Fruit fly (Drosophila melanogaster) whole organism, embryonic: Measurements from ENCODE around the gene mRpS11.

Experiments
- Bdp1 ChIP-seq: fragments of 200-800 bp; sonication (Bioruptor generic); optimal IDR thresholded peaks from 3 replicates; lab custom pipeline; 2016; ENCODE audit warnings: missing biosample characterization, missing genetic modification characterization
- BtbVII ChIP-seq: fragments of 200-800 bp; sonication (Bioruptor generic); optimal IDR thresholded peaks from 3 replicates; lab custom pipeline; 2017; ENCODE audit warnings: missing biosample characterization, mild to moderate bottlenecking, missing genetic modification characterization
- CG10147 ChIP-seq: fragments of 200-800 bp; sonication (Bioruptor generic); optimal IDR thresholded peaks from 2 replicates; lab custom pipeline; 2019; ENCODE audit warnings: missing biosample characterization, mild to moderate bottlenecking, missing genetic modification characterization, moderate library complexity
- CG1024 ChIP-seq: fragments of 200-800 bp; sonication (Bioruptor generic); IDR thresholded peaks from 2 replicates; pipeline ENCODE4 v1.3.6; 2022; ENCODE audit warnings: missing biosample characterization, missing genetic modification characterization
- CG10274 ChIP-seq: fragments of 200-800 bp; sonication (Bioruptor generic); optimal IDR thresholded peaks from 3 replicates; lab custom pipeline; 2017; ENCODE audit warnings: missing biosample characterization, mild to moderate bottlenecking, missing genetic modification characterization
- CG10565 ChIP-seq: fragments of 200-800 bp; sonication (Bioruptor generic); optimal IDR thresholded peaks from 3 replicates; lab custom pipeline; 2016; ENCODE audit warnings: missing biosample characterization, mild to moderate bottlenecking, missing genetic modification characterization
- CG11695 ChIP-seq: fragments of 200-800 bp; sonication (Bioruptor generic); IDR thresholded peaks from 3 replicates; pipeline ENCODE4 v1.3.6; 2022; ENCODE audit warnings: missing biosample characterization, missing genetic modification characterization
- CG12104 ChIP-seq: fragments of 200-800 bp; sonication (Bioruptor generic); optimal IDR thresholded peaks from 3 replicates; lab custom pipeline; 2016; ENCODE audit warnings: missing biosample characterization, missing genetic modification characterization
- CG14014 ChIP-seq: fragments of 200-800 bp; sonication (Bioruptor generic); IDR thresholded peaks from 2 replicates; pipeline ENCODE4 v1.3.6; 2022; ENCODE audit warnings: missing biosample characterization, missing genetic modification characterization
- CG15696 ChIP-seq: fragments of 200-800 bp; sonication (Bioruptor generic); optimal IDR thresholded peaks from 2 replicates; lab custom pipeline; 2019; ENCODE audit warnings: missing biosample characterization, mild to moderate bottlenecking, missing genetic modification characterization, moderate library complexity
- CG17912 ChIP-seq: fragments of 200-800 bp; sonication (Bioruptor generic); optimal IDR thresholded peaks from 2 replicates; lab custom pipeline; 2018; ENCODE audit warnings: missing biosample characterization, mild to moderate bottlenecking, missing genetic modification characterization
- CG2120 ChIP-seq: fragments of 200-800 bp; sonication (Bioruptor generic); optimal IDR thresholded peaks from 3 replicates; lab custom pipeline; 2016; ENCODE audit warnings: missing biosample characterization, missing genetic modification characterization
- CG30020 ChIP-seq: fragments of 200-800 bp; optimal IDR thresholded peaks from 2 replicates; lab custom pipeline; 2019; ENCODE audit warnings: missing biosample characterization, mild to moderate bottlenecking, missing genetic modification characterization, moderate library complexity
- CG3065 ChIP-seq: fragments of 200-800 bp; sonication (Bioruptor generic); optimal IDR thresholded peaks from 2 replicates; lab custom pipeline; 2016; ENCODE audit warnings: missing biosample characterization, missing genetic modification characterization
- CG34224 ChIP-seq: fragments of 200-800 bp; sonication (Bioruptor generic); IDR thresholded peaks from 3 replicates; pipeline ENCODE4 v1.3.6; 2022; ENCODE audit warnings: missing biosample characterization, missing genetic modification characterization; ENCODE audit not compliant: partially characterized antibody
- CG3726 ChIP-seq: fragments of 200-800 bp; sonication (Bioruptor generic); IDR thresholded peaks from 3 replicates; pipeline ENCODE4, ENCODE4 v1.3.6; 2022; ENCODE audit warnings: missing biosample characterization, missing genetic modification characterization
- CG6689 ChIP-seq: fragments of 200-800 bp; sonication (Bioruptor generic); IDR thresholded peaks from 2 replicates; pipeline ENCODE4 v1.3.6; 2022; ENCODE audit warnings: missing biosample characterization, missing genetic modification characterization
- CG6765 ChIP-seq: fragments of 200-800 bp; sonication (Bioruptor generic); optimal IDR thresholded peaks from 3 replicates; lab custom pipeline; 2017; ENCODE audit warnings: missing biosample characterization, mild to moderate bottlenecking, missing genetic modification characterization
- CG7839 ChIP-seq: fragments of 200-800 bp; sonication (Bioruptor generic); optimal IDR thresholded peaks from 3 replicates; lab custom pipeline; 2018; ENCODE audit warnings: missing biosample characterization, mild to moderate bottlenecking, missing genetic modification characterization, moderate library complexity
- CG8924 ChIP-seq: fragments of 200-800 bp; optimal IDR thresholded peaks from 3 replicates; lab custom pipeline; 2019; ENCODE audit warnings: missing biosample characterization, mild to moderate bottlenecking, missing genetic modification characterization, moderate library complexity
- CG9817 ChIP-seq: fragments of 200-800 bp; sonication (Bioruptor generic); optimal IDR thresholded peaks from 2 replicates; lab custom pipeline; 2018; ENCODE audit warnings: missing biosample characterization, mild to moderate bottlenecking, missing genetic modification characterization, moderate library complexity
- CoRest ChIP-seq: fragments of 200-800 bp; sonication (Bioruptor generic); optimal IDR thresholded peaks from 3 replicates; lab custom pipeline; 2018; ENCODE audit warnings: missing biosample characterization, mild to moderate bottlenecking, missing genetic modification characterization, moderate library complexity
- Deaf1 ChIP-seq: fragments of 200-800 bp; optimal IDR thresholded peaks from 3 replicates; lab custom pipeline; 2019; ENCODE audit warnings: missing biosample characterization, mild to moderate bottlenecking, missing genetic modification characterization, moderate library complexity
- Dip3 ChIP-seq: fragments of 200-800 bp; sonication (Bioruptor generic); optimal IDR thresholded peaks from 3 replicates; lab custom pipeline; 2016; ENCODE audit warnings: missing biosample characterization, missing genetic modification characterization
- H2.0 ChIP-seq: fragments of 200-800 bp; sonication (Bioruptor generic); IDR thresholded peaks from 2 replicates; pipeline ENCODE4 v1.3.6; 2022; ENCODE audit warnings: missing biosample characterization, missing genetic modification characterization
- HmgD ChIP-seq: fragments of 200-800 bp; sonication (Bioruptor generic); optimal IDR thresholded peaks from 3 replicates; lab custom pipeline; 2016; ENCODE audit warnings: missing biosample characterization, missing genetic modification characterization
- Hr78 ChIP-seq, 2 experiments: fragments of 200-800 bp in 1 of 2; fragments of >200 bp in 1 of 2; sonication (Bioruptor generic) in 1 of 2; optimal IDR thresholded peaks; 2 replicates each; lab custom pipeline; 2017 to 2019; ENCODE audit warnings: missing biosample characterization in 2 of 2, missing genetic modification characterization in 2 of 2, mild to moderate bottlenecking in 1 of 2, moderate library complexity in 1 of 2
- Hsf ChIP-seq: fragments of 200-800 bp; sonication (Bioruptor generic); optimal IDR thresholded peaks from 3 replicates; lab custom pipeline; 2016; ENCODE audit warnings: missing biosample characterization, missing genetic modification characterization
- Pdp1 ChIP-seq, 2 experiments: fragments of 200-800 bp; sonication (Bioruptor generic); optimal IDR thresholded peaks; 3 replicates each; lab custom pipeline; 2016; ENCODE audit warnings: missing biosample characterization in 2 of 2, missing genetic modification characterization in 2 of 2, mild to moderate bottlenecking in 1 of 2, moderate library complexity in 1 of 2
- Side ChIP-seq: fragments of 200-800 bp; sonication (Bioruptor generic); optimal IDR thresholded peaks from 2 replicates; lab custom pipeline; 2016; ENCODE audit warnings: missing biosample characterization, missing genetic modification characterization
- Trl ChIP-seq, 3 experiments: fragments of >200 bp in 2 of 3; fragments of 200-800 bp in 1 of 3; sonication (Bioruptor generic) in 1 of 3; optimal IDR thresholded peaks; 2 replicates in 1 of 3; 3 replicates in 2 of 3; lab custom pipeline; 2016 to 2017; ENCODE audit warnings: missing biosample characterization in 1 of 3, missing genetic modification characterization in 1 of 3
- Vsx1 ChIP-seq: fragments of 200-800 bp; sonication (Bioruptor generic); optimal IDR thresholded peaks from 2 replicates; lab custom pipeline; 2017; ENCODE audit warnings: missing biosample characterization, mild to moderate bottlenecking, missing genetic modification characterization, missing genetic modification reagents
- cad ChIP-seq: fragments of >200 bp; optimal IDR thresholded peaks from 2 replicates; lab custom pipeline; 2017; ENCODE audit warnings: missing biosample characterization, missing genetic modification characterization
- cato ChIP-seq: fragments of 200-800 bp; sonication (Bioruptor generic); optimal IDR thresholded peaks from 2 replicates; lab custom pipeline; 2016; ENCODE audit warnings: missing biosample characterization, missing genetic modification characterization, borderline replicate concordance
- chif ChIP-seq, 2 experiments: fragments of 200-800 bp; sonication (Bioruptor generic); optimal IDR thresholded peaks; 3 replicates each; lab custom pipeline; 2016; ENCODE audit warnings: missing biosample characterization in 2 of 2, missing genetic modification characterization in 2 of 2
- crol ChIP-seq: fragments of 200-800 bp; sonication (Bioruptor generic); IDR thresholded peaks from 2 replicates; pipeline ENCODE4 v1.3.6; 2022; ENCODE audit warnings: missing biosample characterization, missing genetic modification characterization
- dmrt11E ChIP-seq: fragments of 200-800 bp; sonication (Bioruptor generic); optimal IDR thresholded peaks from 3 replicates; lab custom pipeline; 2018; ENCODE audit warnings: missing biosample characterization, mild to moderate bottlenecking, missing genetic modification characterization, moderate library complexity
- emc ChIP-seq: fragments of 200-800 bp; sonication (Bioruptor generic); optimal IDR thresholded peaks from 2 replicates; lab custom pipeline; 2016; ENCODE audit warnings: missing biosample characterization, missing genetic modification characterization
- esg ChIP-seq: fragments of 200-800 bp; sonication (Bioruptor generic); conservative IDR thresholded peaks from 2 replicates; pipeline ENCODE4 v1.3.6; 2022; ENCODE audit warnings: missing biosample characterization, missing genetic modification characterization
- fu2 ChIP-seq: fragments of 200-800 bp; sonication (Bioruptor generic); optimal IDR thresholded peaks from 2 replicates; lab custom pipeline; 2016; ENCODE audit warnings: missing biosample characterization, missing genetic modification characterization
- ind ChIP-seq: fragments of 200-800 bp; sonication (Bioruptor generic); optimal IDR thresholded peaks from 3 replicates; lab custom pipeline; 2016; ENCODE audit warnings: missing biosample characterization, missing genetic modification characterization
- lmd ChIP-seq: fragments of 200-800 bp; sonication (Bioruptor generic); IDR thresholded peaks from 2 replicates; pipeline ENCODE4 v1.3.6; 2022; ENCODE audit warnings: missing biosample characterization, missing genetic modification characterization
- mam ChIP-seq: fragments of 200-800 bp; sonication (Bioruptor generic); optimal IDR thresholded peaks from 3 replicates; lab custom pipeline; 2016; ENCODE audit warnings: missing biosample characterization, missing genetic modification characterization
- nmo ChIP-seq: fragments of 200-800 bp; sonication (Bioruptor generic); optimal IDR thresholded peaks from 2 replicates; lab custom pipeline; 2018; ENCODE audit warnings: missing biosample characterization, mild to moderate bottlenecking, missing genetic modification characterization, moderate library complexity
- p53 ChIP-seq: fragments of 200-800 bp; sonication (Bioruptor generic); optimal IDR thresholded peaks from 2 replicates; lab custom pipeline; 2016; ENCODE audit warnings: missing biosample characterization, missing genetic modification characterization
- phol ChIP-seq: fragments of 200-800 bp; sonication (Bioruptor generic); optimal IDR thresholded peaks from 3 replicates; lab custom pipeline; 2018; ENCODE audit warnings: missing biosample characterization, mild to moderate bottlenecking, missing genetic modification characterization, moderate library complexity
- pum ChIP-seq: fragments of 200-800 bp; sonication (Bioruptor generic); optimal IDR thresholded peaks from 2 replicates; lab custom pipeline; 2016; ENCODE audit warnings: missing biosample characterization, missing genetic modification characterization
- sug ChIP-seq: fragments of 200-800 bp; optimal IDR thresholded peaks from 2 replicates; lab custom pipeline; 2019; ENCODE audit warnings: missing biosample characterization, mild to moderate bottlenecking, missing genetic modification characterization, moderate library complexity
- wek ChIP-seq: fragments of 200-800 bp; sonication (Bioruptor generic); optimal IDR thresholded peaks from 3 replicates; lab custom pipeline; 2018; ENCODE audit warnings: missing biosample characterization, mild to moderate bottlenecking, missing genetic modification characterization, moderate library complexity

mRpS11 gene

DNA sequence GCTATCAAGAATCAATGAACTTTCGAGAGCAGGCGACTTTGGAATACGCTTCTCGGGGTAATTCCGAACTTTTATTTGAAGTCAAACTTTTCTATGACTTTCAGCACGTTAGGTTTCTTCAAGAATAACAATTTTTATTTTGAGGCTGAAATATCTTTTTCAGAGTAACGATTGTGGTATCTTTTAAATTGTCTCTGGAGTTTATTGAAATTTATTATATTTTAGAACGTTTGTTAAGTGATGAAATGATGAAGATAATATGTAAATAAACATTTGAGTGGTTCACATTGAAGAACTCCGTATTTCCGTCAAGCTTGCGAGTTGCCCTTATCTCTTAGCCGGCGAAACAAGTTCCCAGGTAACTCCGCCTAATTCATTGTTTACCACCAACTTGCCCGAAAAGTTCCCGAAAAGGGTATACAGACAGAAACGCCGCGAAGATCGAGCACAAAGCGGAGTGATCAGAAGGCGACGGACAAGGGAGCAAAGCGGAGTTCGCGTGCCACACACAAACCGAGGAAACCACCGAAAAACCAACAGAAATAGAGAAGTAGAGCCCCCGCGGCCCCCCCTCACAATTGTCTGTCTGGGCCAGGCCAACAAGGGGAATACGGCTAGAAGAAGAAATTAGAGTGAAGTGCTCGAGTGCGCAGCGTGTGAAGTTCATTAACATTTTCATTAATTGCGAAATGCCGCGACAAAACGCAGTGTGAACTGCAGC is 45.2 kb downstream of the mRpS11 start (continued):
- TF ChIP-seq ind (no peak), CG2120 (GFP tag; lab: Kevin White, UChicago) (peak; percentile 4), CG3065 (GFP tag; lab: Kevin White, UChicago) (no peak), CG6689 (0 out of 2 replicates have a peak, but pooled peaks have one; percentile 8), Hsf (peak; percentile 11), lmd (GFP tag; lab: Robert Waterston, UW) (no peak), phol (tag; lab: Kevin White, UChicago) (peak; percentile 44), HmgD (no peak), dmrt11E (peak; percentile 62), crol (GFP tag; lab: Robert Waterston, UW) (peak; percentile 85), CG15696 (tag; lab: Kevin White, UChicago) (no peak), Hr78 (GFP tag; optimal IDR thresholded peaks at IDR 0.05; lab: Kevin White, UChicago) (no peak), fu2 (GFP tag; lab: Kevin White, UChicago) (no peak), Vsx1 (GFP tag; lab: Kevin White, UChicago) (no peak), CG10274 (GFP tag; lab: Kevin White, UChicago) (peak; percentile 79), Side (GFP tag; lab: Kevin White, UChicago) (no peak), CG8924 (tag; lab: Kevin White, UChicago) (peak; percentile 12), CoRest (tag; lab: Kevin White, UChicago) (peak; percentile 26), CG34224 (GFP tag; lab: Robert Waterston, UW) (no peak), CG6765 (no peak), CG30020 (tag; lab: Kevin White, UChicago) (no peak), CG12104 (GFP tag; lab: Kevin White, UChicago) (no peak), BtbVII (GFP tag; lab: Kevin White, UChicago) (no peak), esg (no peak), mam (GFP tag; lab: Kevin White, UChicago) (peak; percentile 5), CG9817 (no peak), Bdp1 (GFP tag; lab: Kevin White, UChicago) (no peak), nmo (GFP tag; lab: Kevin White, UChicago) (peak; percentile 64), CG14014 (no peak), wek (no peak), pum (GFP tag; lab: Kevin White, UChicago) (peak; percentile 8), Deaf1 (tag; lab: Kevin White, UChicago) (no peak), CG1024 (no peak), CG7839 (tag; lab: Kevin White, UChicago) (peak; percentile 40), CG17912 (GFP tag; lab: Kevin White, UChicago) (no peak), cato (GFP tag; lab: Kevin White, UChicago) (no peak), Dip3 (GFP tag; lab: Kevin White, UChicago) (no peak), CG10147 (GFP tag; lab: Kevin White, UChicago) (no peak), CG10565 (no peak), Trl (optimal IDR thresholded peaks at IDR 0.05; lab: Kevin White, UChicago) (no peak), Trl (GFP tag; optimal IDR thresholded peaks at IDR 0.05; lab: Kevin White, UChicago) (no peak), Pdp1 (GFP tag; optimal IDR thresholded peaks at IDR 0.05; lab: Kevin White, UChicago) (peak in 1 of 2 experiments; percentile 10), cad (GFP tag; lab: Kevin White, UChicago) (no peak), sug (no peak), H2.0 (GFP tag; lab: Robert Waterston, UW) (no peak), chif (GFP tag; optimal IDR thresholded peaks at IDR 0.05; lab: Kevin White, UChicago) (peak in 1 of 2 experiments; percentile 6), CG3726 (GFP tag; lab: Robert Waterston, UW) (0 out of 3 replicates have a peak, but pooled peaks have one; percentile 5), p53 (GFP tag; lab: Kevin White, UChicago) (no peak), emc (GFP tag; lab: Kevin White, UChicago) (no peak), CG11695 (GFP tag; lab: Robert Waterston, UW) (no peak)
